Fruit fly (Drosophila melanogaster) whole organism, adult: ENCODE measurements around the gene Sf3b5.

Source experiments
- CG11617 ChIP-seq: fragments of 200-800 bp; sonication (Bioruptor generic); optimal IDR thresholded peaks from 2 replicates; lab custom pipeline; 2017; ENCODE audit warnings: mild to moderate bottlenecking, missing biosample characterization, missing genetic modification reagents, missing genetic modification characterization
- CG12768 ChIP-seq: fragments of 200-800 bp; sonication (Bioruptor generic); optimal IDR thresholded peaks from 2 replicates; lab custom pipeline; 2017; ENCODE audit warnings: missing biosample characterization, missing genetic modification characterization, mild to moderate bottlenecking, moderate library complexity, missing genetic modification reagents
- CG14711 ChIP-seq: fragments of 200-800 bp; sonication (Bioruptor generic); optimal IDR thresholded peaks from 2 replicates; lab custom pipeline; 2018; ENCODE audit warnings: missing biosample characterization, mild to moderate bottlenecking, missing genetic modification characterization, moderate library complexity
- CG1620 ChIP-seq: fragments of 200-800 bp; sonication (Bioruptor generic); optimal IDR thresholded peaks from 2 replicates; lab custom pipeline; 2016; ENCODE audit warnings: missing biosample characterization, missing genetic modification characterization
- CG33017 ChIP-seq: fragments of 200-800 bp; sonication (Bioruptor generic); optimal IDR thresholded peaks from 2 replicates; lab custom pipeline; 2018; ENCODE audit warnings: missing biosample characterization, mild to moderate bottlenecking, missing genetic modification characterization, moderate library complexity
- CG5204 ChIP-seq: fragments of 200-800 bp; sonication (Bioruptor generic); optimal IDR thresholded peaks from 2 replicates; lab custom pipeline; 2016; ENCODE audit warnings: missing biosample characterization, missing genetic modification characterization
- CG7045 ChIP-seq: fragments of 200-800 bp; sonication (Bioruptor generic); optimal IDR thresholded peaks from 2 replicates; lab custom pipeline; 2017; ENCODE audit warnings: missing biosample characterization, mild to moderate bottlenecking, missing genetic modification characterization
- CG7101 ChIP-seq: fragments of 200-800 bp; sonication (Bioruptor generic); optimal IDR thresholded peaks from 2 replicates; lab custom pipeline; 2018; ENCODE audit warnings: missing biosample characterization, mild to moderate bottlenecking, missing genetic modification characterization, moderate library complexity
- Clk ChIP-seq: fragments of 200-800 bp; sonication (Bioruptor generic); optimal IDR thresholded peaks from 2 replicates; lab custom pipeline; 2017; ENCODE audit warnings: missing biosample characterization, missing genetic modification characterization
- Crg-1 ChIP-seq: fragments of 200-800 bp; sonication (Bioruptor generic); optimal IDR thresholded peaks from 2 replicates; lab custom pipeline; 2016; ENCODE audit warnings: missing biosample characterization, missing genetic modification characterization
- Hr96 ChIP-seq: fragments of 200-800 bp; sonication (Bioruptor generic); optimal IDR thresholded peaks from 2 replicates; lab custom pipeline; 2016; ENCODE audit warnings: missing biosample characterization, missing genetic modification characterization
- Mnt ChIP-seq: fragments of 200-800 bp; sonication (Bioruptor generic); optimal IDR thresholded peaks from 2 replicates; lab custom pipeline; 2016; ENCODE audit warnings: missing biosample characterization, mild to moderate bottlenecking, missing genetic modification characterization
- bab1 ChIP-seq: fragments of 200-800 bp; sonication (Bioruptor generic); optimal IDR thresholded peaks from 3 replicates; lab custom pipeline; 2019; ENCODE audit warnings: missing biosample characterization, mild to moderate bottlenecking, missing genetic modification characterization, moderate library complexity
- cic ChIP-seq: fragments of 200-800 bp; sonication (Bioruptor generic); optimal IDR thresholded peaks from 2 replicates; lab custom pipeline; 2017; ENCODE audit warnings: missing biosample characterization, mild to moderate bottlenecking, missing genetic modification characterization, moderate library complexity
- cnc ChIP-seq, 2 experiments: fragments of >200 bp; optimal IDR thresholded peaks; 2 replicates each; lab custom pipeline; 2017
- kay ChIP-seq: fragments of 200-800 bp; sonication (Bioruptor generic); peaks from one replicate; lab custom pipeline; 2016; ENCODE audit warnings: missing biosample characterization, missing genetic modification characterization, borderline replicate concordance
- ovo ChIP-seq: fragments of 200-800 bp; sonication (Bioruptor generic); optimal IDR thresholded peaks from 2 replicates; lab custom pipeline; 2016; ENCODE audit warnings: missing biosample characterization, missing genetic modification characterization
- pad ChIP-seq: fragments of 200-800 bp; sonication (Bioruptor generic); optimal IDR thresholded peaks from 3 replicates; lab custom pipeline; 2017; ENCODE audit warnings: missing biosample characterization, missing genetic modification characterization, mild to moderate bottlenecking, moderate library complexity, missing genetic modification reagents
- tj ChIP-seq: fragments of 200-800 bp; sonication (Bioruptor generic); optimal IDR thresholded peaks from 3 replicates; lab custom pipeline; 2017; ENCODE audit warnings: missing biosample characterization, mild to moderate bottlenecking, missing genetic modification characterization, moderate library complexity
- toe ChIP-seq: fragments of 200-800 bp; sonication (Bioruptor generic); optimal IDR thresholded peaks from 2 replicates; lab custom pipeline; 2016; ENCODE audit warnings: missing biosample characterization, missing genetic modification characterization

Sf3b5 gene

dm6 chr3R:9011708-9012107 is 3.4 kb downstream of the Sf3b5 start:
- TF ChIP-seq CG12768 (GFP tag; lab: Kevin White, UChicago) = peak; percentile 32
- TF ChIP-seq CG7101 (tag; lab: Kevin White, UChicago) = peak; percentile 52
- TF ChIP-seq CG5204 (GFP tag; lab: Kevin White, UChicago) = no peak
- no peak for TF ChIP-seq CG7045 (GFP tag; lab: Kevin White, UChicago)
- peak; percentile 7 for TF ChIP-seq CG14711 (tag; lab: Kevin White, UChicago)
- TF ChIP-seq tj = no peak
- TF ChIP-seq Mnt (GFP tag; lab: Kevin White, UChicago) = peak; percentile 73
- peak; percentile 42 for TF ChIP-seq cic
- TF ChIP-seq Clk (GFP tag; lab: Kevin White, UChicago) = peak; percentile 36
- peak; percentile 20 for TF ChIP-seq CG1620 (GFP tag; lab: Kevin White, UChicago)
- TF ChIP-seq pad (GFP tag; lab: Kevin White, UChicago) = peak; percentile 71
- no peak for TF ChIP-seq cnc (optimal IDR thresholded peaks at IDR 0.05; lab: Kevin White, UChicago)
- TF ChIP-seq ovo = no peak
- TF ChIP-seq Hr96 = no peak
- TF ChIP-seq CG33017 = peak; percentile 25
- TF ChIP-seq Crg-1 (GFP tag; lab: Kevin White, UChicago) = peak; percentile 21
- no peak for TF ChIP-seq toe (GFP tag; lab: Kevin White, UChicago)
- peak; percentile 64 for TF ChIP-seq CG11617
- TF ChIP-seq kay = no peak
- no peak for TF ChIP-seq bab1 (GFP tag; lab: Kevin White, UChicago)

- TF ChIP-seq CG33017 = no peak
- TF ChIP-seq Hr96 = no peak
- TF ChIP-seq kay = no peak
- TF ChIP-seq toe (GFP tag; lab: Kevin White, UChicago) = no peak
- peak; percentile 27 for TF ChIP-seq Crg-1 (GFP tag; lab: Kevin White, UChicago)
- no peak for TF ChIP-seq cnc (optimal IDR thresholded peaks at IDR 0.05; lab: Kevin White, UChicago)
- peak; percentile 29 for TF ChIP-seq Clk (GFP tag; lab: Kevin White, UChicago)
- TF ChIP-seq ovo = no peak
- no peak for TF ChIP-seq CG7101 (tag; lab: Kevin White, UChicago)
- no peak for TF ChIP-seq CG11617
- TF ChIP-seq bab1 (GFP tag; lab: Kevin White, UChicago) = no peak
- TF ChIP-seq CG14711 (tag; lab: Kevin White, UChicago) = no peak
- no peak for TF ChIP-seq CG7045 (GFP tag; lab: Kevin White, UChicago)
- peak; percentile 43 for TF ChIP-seq Mnt (GFP tag; lab: Kevin White, UChicago)
- no peak for TF ChIP-seq cic
- peak; percentile 34 for TF ChIP-seq CG1620 (GFP tag; lab: Kevin White, UChicago)
- no peak for TF ChIP-seq CG5204 (GFP tag; lab: Kevin White, UChicago)
- no peak for TF ChIP-seq CG12768 (GFP tag; lab: Kevin White, UChicago)
- TF ChIP-seq tj = no peak
- peak; percentile 53 for TF ChIP-seq pad (GFP tag; lab: Kevin White, UChicago)
Observed at dm6 chr3R:9010695-9011094, 4.4 kb downstream of the Sf3b5 start.

dm6 chr3R:9008202-9008601 is 6.9 kb downstream of the Sf3b5 start, which contains the start of gene CG11983:
Gene CG11983 (plus strand): TSS chr3R:9008321.
- peak; percentile 35 for TF ChIP-seq bab1 (GFP tag; lab: Kevin White, UChicago)
- peak; percentile 28 for TF ChIP-seq cic
- peak; percentile 10 for TF ChIP-seq CG11617
- no peak for TF ChIP-seq Crg-1 (GFP tag; lab: Kevin White, UChicago)
- TF ChIP-seq cnc (optimal IDR thresholded peaks at IDR 0.05; lab: Kevin White, UChicago) = no peak

- TF ChIP-seq Mnt (GFP tag; lab: Kevin White, UChicago) (no peak), CG12768 (GFP tag; lab: Kevin White, UChicago) (no peak), CG5204 (GFP tag; lab: Kevin White, UChicago) (no peak), tj (no peak), CG14711 (tag; lab: Kevin White, UChicago) (no peak), Hr96 (no peak), toe (GFP tag; lab: Kevin White, UChicago) (no peak)
Observed at dm6 chr3R:9007258-9007657, 7.9 kb downstream of the Sf3b5 start.

dm6 chr3R:9006129-9006528 is 9.0 kb downstream of the Sf3b5 start, which contains the start of the genes Prosbeta3 and Iru:
Gene Prosbeta3 (minus strand): TSS chr3R:9006226.
Gene Iru (plus strand): TSS chr3R:9006456.
- TF ChIP-seq Mnt (GFP tag; lab: Kevin White, UChicago) (peak; percentile 4), pad (GFP tag; lab: Kevin White, UChicago) (no peak)

- TF ChIP-seq cic = no peak
- TF ChIP-seq bab1 (GFP tag; lab: Kevin White, UChicago) = peak; percentile 34
- TF ChIP-seq Mnt (GFP tag; lab: Kevin White, UChicago) = peak; percentile 39
Observed at dm6 chr3R:9003600-9004223, 11.4 kb downstream of the Sf3b5 start, which contains the start of the genes CG31100 and CG11980. Gene CG31100 (minus strand): TSS chr3R:9003650. Gene CG11980 (plus strand): TSS chr3R:9004017.

- TF ChIP-seq ovo (no peak), CG7101 (tag; lab: Kevin White, UChicago) (peak; percentile 34), CG11617 (no peak), cnc (optimal IDR thresholded peaks at IDR 0.05; lab: Kevin White, UChicago) (no peak)
Observed at dm6 chr3R:9002542-9002941, 12.6 kb downstream of the Sf3b5 start.
